Worm (Caenorhabditis elegans): ENCODE results near the gene F14D7.14.
"Not testable (repeated sequence)": the region's sequence is repeated elsewhere in the genome, so short reads cannot be mapped to it uniquely, and the experiment has no call there.

The F14D7.14 gene

DNA sequence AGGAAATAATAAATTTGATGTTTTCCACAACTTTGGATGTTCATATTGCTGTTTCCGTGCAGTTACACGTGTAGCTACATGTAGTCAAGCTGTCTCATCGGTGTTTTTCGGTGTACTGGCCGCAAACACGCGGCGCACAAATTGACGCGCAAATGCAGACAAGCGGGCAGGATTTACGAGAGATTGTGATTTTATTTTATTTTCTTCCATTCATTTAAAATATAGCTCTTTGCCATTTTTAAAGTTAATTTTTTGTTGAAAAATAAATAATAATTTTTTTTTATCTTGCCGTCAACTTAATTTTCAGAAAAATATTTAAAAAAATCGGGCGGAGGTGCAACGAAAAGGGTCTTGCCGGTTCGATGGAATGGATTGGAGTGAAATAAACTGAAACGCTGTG lies 35.5 kb upstream of the F14D7.14 start, which contains the start of gene F40G12.7:
F40G12.7 (plus strand) TSS at position 301 of the 400 bp plus-strand sequence.
- not testable (repeated sequence) for TF ChIP-seq ama-1 (optimal IDR thresholded peaks at IDR 0.05); nhr-76 (tag; optimal IDR thresholded peaks at IDR 0.05); nhr-23 (tag; optimal IDR thresholded peaks at IDR 0.05)

DNA sequence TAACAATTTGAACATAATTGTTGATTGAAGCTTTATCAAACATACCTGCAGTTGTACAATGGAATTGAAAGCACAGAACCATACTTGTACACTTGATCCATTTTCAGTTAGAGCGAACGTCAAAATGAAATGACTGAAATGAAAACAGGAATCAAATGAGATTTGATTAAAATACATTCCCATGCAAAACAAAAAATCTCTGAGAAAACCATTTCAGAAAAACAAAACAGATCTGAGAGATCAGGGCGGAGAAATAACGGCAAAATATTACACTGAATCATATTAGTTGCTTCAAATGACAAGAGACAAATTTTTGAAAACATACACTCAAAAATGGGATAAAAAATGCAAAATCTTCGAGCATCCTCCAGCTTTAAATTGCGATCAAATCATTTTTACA lies 30.0 kb upstream of the F14D7.14 start, which contains the start of gene srt-33:
srt-33 (minus strand) TSS at position 101 of the 400 bp plus-strand sequence.
- no peak for TF ChIP-seq pha-4 (tag; optimal IDR thresholded peaks at IDR 0.05)
- TF ChIP-seq sea-2 (GFP tag; optimal IDR thresholded peaks at IDR 0.05): no peak
- no peak for TF ChIP-seq unc-62 (GFP tag; optimal IDR thresholded peaks at IDR 0.05)
- no peak for TF ChIP-seq lin-39 (tag; optimal IDR thresholded peaks at IDR 0.05)
- no peak for TF ChIP-seq pqm-1 (tag; optimal IDR thresholded peaks at IDR 0.05)
- no peak for TF ChIP-seq unc-39 (tag; optimal IDR thresholded peaks at IDR 0.05)
- TF ChIP-seq ceh-9 (tag; optimal IDR thresholded peaks at IDR 0.05): no peak
- no peak for TF ChIP-seq lin-15B (tag; optimal IDR thresholded peaks at IDR 0.05)
- TF ChIP-seq nhr-67 (tag; optimal IDR thresholded peaks at IDR 0.05): no peak
- TF ChIP-seq nhr-25 (tag; optimal IDR thresholded peaks at IDR 0.05): no peak
- TF ChIP-seq fos-1 (tag; optimal IDR thresholded peaks at IDR 0.05): no peak
- no peak for TF ChIP-seq nhr-43 (tag; optimal IDR thresholded peaks at IDR 0.05; ENCODE audit: poor library complexity, severe bottlenecking)
- TF ChIP-seq egl-27 (tag; optimal IDR thresholded peaks at IDR 0.05): no peak

DNA sequence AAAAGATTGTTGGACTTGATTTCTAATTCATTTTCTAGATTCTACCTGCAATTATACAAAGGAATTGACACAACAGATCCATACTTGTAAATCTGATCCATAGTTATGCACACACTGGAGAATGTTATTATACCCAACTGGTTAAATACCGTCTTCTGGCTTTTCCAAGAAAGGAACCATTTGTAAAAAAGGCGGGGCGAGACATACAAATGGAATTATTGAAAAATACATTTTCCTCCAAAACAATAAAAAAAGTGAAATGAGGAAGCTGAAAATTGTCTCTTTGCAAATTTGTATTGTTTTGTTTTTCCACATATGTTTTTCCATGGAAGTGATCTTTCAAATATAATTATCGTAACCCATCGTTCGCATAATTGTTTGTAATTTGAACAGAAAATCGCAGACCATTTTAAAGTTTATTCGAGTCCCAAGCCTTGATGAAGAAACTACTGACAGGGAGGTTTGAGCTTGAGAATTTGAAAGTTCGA lies 27.5 kb upstream of the F14D7.14 start, which contains the start of the genes srt-74 and F40G12.9:
srt-74 (minus strand) TSS at position 101 of the 488 bp plus-strand sequence.
F40G12.9 (plus strand) TSS at position 438 of the 488 bp plus-strand sequence.
- no peak for TF ChIP-seq hmg-11 (tag; optimal IDR thresholded peaks at IDR 0.05)
- TF ChIP-seq aly-2 (tag; optimal IDR thresholded peaks at IDR 0.05): no peak
- no peak for TF ChIP-seq R02D3.7 (tag; optimal IDR thresholded peaks at IDR 0.05)
- TF ChIP-seq ztf-11 (tag; optimal IDR thresholded peaks at IDR 0.05): no peak
- no peak for TF ChIP-seq nhr-28 (tag; optimal IDR thresholded peaks at IDR 0.05)
- no peak for TF ChIP-seq unc-39 (tag; optimal IDR thresholded peaks at IDR 0.05)
- no peak for TF ChIP-seq nfya-1 (tag; optimal IDR thresholded peaks at IDR 0.05; ENCODE audit: insufficient read depth)
- TF ChIP-seq snpc-4 (tag; optimal IDR thresholded peaks at IDR 0.05): no peak
- TF ChIP-seq ceh-9 (tag; optimal IDR thresholded peaks at IDR 0.05): no peak
- TF ChIP-seq pha-4 (tag; optimal IDR thresholded peaks at IDR 0.05): no peak
- TF ChIP-seq ama-1 (optimal IDR thresholded peaks at IDR 0.05): no peak
- no peak for TF ChIP-seq jun-1 (tag; optimal IDR thresholded peaks at IDR 0.05)
- no peak for TF ChIP-seq egl-5 (tag; optimal IDR thresholded peaks at IDR 0.05)

DNA sequence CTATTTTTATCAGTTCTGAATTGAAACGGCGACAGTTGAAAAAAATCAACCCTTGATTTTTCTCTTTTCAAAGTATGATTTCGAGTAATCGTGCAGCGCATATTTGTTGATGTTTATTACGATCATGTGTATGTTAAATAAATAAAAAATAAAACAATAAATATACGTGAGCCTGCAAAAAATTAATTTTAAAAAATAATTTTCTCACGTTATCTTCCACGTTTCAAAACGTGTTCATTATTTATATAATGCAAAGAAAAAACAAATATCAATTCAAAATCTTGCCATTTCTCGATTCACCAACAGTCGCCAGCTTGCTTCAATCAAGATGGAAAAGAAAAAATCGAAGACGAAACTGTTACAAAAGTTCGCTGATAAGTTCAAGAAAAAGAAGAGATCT lies 26.5 kb upstream of the F14D7.14 start, which contains the start of gene F40G12.10:
F40G12.10 (plus strand) TSS at position 301 of the 400 bp plus-strand sequence.
- TF ChIP-seq jun-1 (tag; optimal IDR thresholded peaks at IDR 0.05) (no peak), nhr-76 (tag; optimal IDR thresholded peaks at IDR 0.05) (no peak)

DNA sequence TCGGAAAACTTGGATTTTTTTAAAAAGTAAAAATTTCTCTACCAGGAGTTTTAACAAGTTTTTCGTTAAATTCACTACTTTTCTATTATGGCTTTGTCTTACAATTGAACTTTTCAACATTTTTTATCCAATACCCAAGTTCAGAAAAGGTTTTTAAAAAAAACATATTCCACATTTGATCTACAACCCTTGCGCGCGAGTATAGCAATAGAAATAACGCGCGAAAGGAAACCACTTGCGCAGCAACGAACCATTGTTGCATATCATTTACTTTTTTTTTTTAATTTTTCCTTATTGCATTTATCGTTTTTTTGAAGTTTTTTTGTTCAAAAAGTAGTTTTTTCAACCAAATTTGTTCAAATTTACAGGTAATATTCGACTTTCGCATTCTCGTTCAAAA lies 23.9 kb upstream of the F14D7.14 start, which contains the start of gene F40G12.11:
F40G12.11 (plus strand) TSS at position 369 of the 400 bp plus-strand sequence.
- no peak for TF ChIP-seq elt-3 (tag; optimal IDR thresholded peaks at IDR 0.05)
- no peak for TF ChIP-seq unc-39 (tag; optimal IDR thresholded peaks at IDR 0.05)
- TF ChIP-seq fos-1 (tag; optimal IDR thresholded peaks at IDR 0.05): no peak
- TF ChIP-seq nhr-25 (tag; optimal IDR thresholded peaks at IDR 0.05): no peak
- no peak for TF ChIP-seq nhr-11 (tag; optimal IDR thresholded peaks at IDR 0.05)
- no peak for TF ChIP-seq eor-1 (tag; optimal IDR thresholded peaks at IDR 0.05)
- no peak for TF ChIP-seq R02D3.7 (tag; optimal IDR thresholded peaks at IDR 0.05)
- TF ChIP-seq ceh-82 (tag; optimal IDR thresholded peaks at IDR 0.05): no peak

DNA sequence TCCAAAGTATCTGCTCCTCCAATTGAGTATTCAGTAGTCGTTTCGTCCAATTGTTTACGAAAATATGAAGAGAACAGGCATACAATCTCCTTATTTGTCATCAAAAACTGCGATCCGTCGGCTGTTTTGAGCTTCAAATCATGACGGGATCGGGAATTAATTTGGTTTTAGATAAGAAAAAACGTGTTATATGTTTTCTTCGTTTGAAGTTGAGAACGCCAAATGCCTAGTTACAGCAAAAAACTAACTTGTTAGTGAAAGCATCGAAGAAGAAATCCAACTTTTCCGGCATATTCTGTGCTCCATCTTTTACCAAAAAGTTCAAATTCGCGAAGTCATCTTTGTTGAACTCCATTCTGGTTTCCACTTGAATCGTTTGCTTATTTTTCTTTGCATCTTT lies 20.4 kb upstream of the F14D7.14 start, which contains the start of gene F14D7.1:
F14D7.1 (minus strand) TSS at position 101 of the 400 bp plus-strand sequence.
- TF ChIP-seq elt-3 (tag; optimal IDR thresholded peaks at IDR 0.05) (no peak), nhr-12 (tag; optimal IDR thresholded peaks at IDR 0.05) (no peak), elt-2 (tag; optimal IDR thresholded peaks at IDR 0.05) (no peak), mdl-1 (tag; optimal IDR thresholded peaks at IDR 0.05) (no peak), nhr-67 (tag; optimal IDR thresholded peaks at IDR 0.05) (no peak), tbx-2 (tag; optimal IDR thresholded peaks at IDR 0.05) (no peak), skn-1 (tag; optimal IDR thresholded peaks at IDR 0.05) (no peak), nhr-28 (tag; optimal IDR thresholded peaks at IDR 0.05) (no peak), lin-39 (tag; optimal IDR thresholded peaks at IDR 0.05) (no peak), zag-1 (tag; optimal IDR thresholded peaks at IDR 0.05) (no peak), unc-62 (GFP tag; optimal IDR thresholded peaks at IDR 0.05) (no peak), nhr-23 (tag; optimal IDR thresholded peaks at IDR 0.05) (no peak), nhr-25 (tag; optimal IDR thresholded peaks at IDR 0.05) (no peak), eor-1 (tag; optimal IDR thresholded peaks at IDR 0.05) (no peak), elt-1 (tag; optimal IDR thresholded peaks at IDR 0.05) (no peak)
